Fruit fly (Drosophila melanogaster) whole organism, embryonic: ENCODE data around the gene Tg.

ENCODE experiments used
- Adf1 ChIP-seq: fragments of 200-800 bp; sonication (Bioruptor generic); IDR thresholded peaks from 2 replicates; pipeline ENCODE4 v1.3.6; 2022; ENCODE audit warnings: missing biosample characterization, missing genetic modification characterization
- C15 ChIP-seq: fragments of 200-800 bp; sonication (Bioruptor generic); IDR thresholded peaks from 3 replicates; pipeline ENCODE4 v1.3.6; 2022; ENCODE audit warnings: missing biosample characterization, missing genetic modification characterization
- CG11093 ChIP-seq: fragments of 200-800 bp; sonication (Bioruptor generic); IDR thresholded peaks from 3 replicates; pipeline ENCODE4 v1.3.6; 2022; ENCODE audit warnings: missing biosample characterization, missing genetic modification characterization
- CG11247 ChIP-seq: fragments of 200-800 bp; sonication (Bioruptor generic); IDR thresholded peaks from 2 replicates; pipeline ENCODE4 v1.3.6; 2022; ENCODE audit warnings: missing biosample characterization, missing genetic modification characterization
- CG15479 ChIP-seq: fragments of 200-800 bp; sonication (Bioruptor generic); optimal IDR thresholded peaks from 3 replicates; lab custom pipeline; 2019; ENCODE audit warnings: missing biosample characterization, mild to moderate bottlenecking, missing genetic modification characterization, moderate library complexity
- CG1647 ChIP-seq: fragments of 200-800 bp; sonication (Bioruptor generic); optimal IDR thresholded peaks from 3 replicates; lab custom pipeline; 2016; ENCODE audit warnings: missing biosample characterization, missing genetic modification characterization
- CG17186 ChIP-seq: fragments of 200-800 bp; sonication (Bioruptor generic); optimal IDR thresholded peaks from 3 replicates; lab custom pipeline; 2017; ENCODE audit warnings: missing biosample characterization, missing genetic modification reagents, missing genetic modification characterization
- CG1832 ChIP-seq: fragments of 200-800 bp; sonication (Bioruptor generic); optimal IDR thresholded peaks from 2 replicates; lab custom pipeline; 2017; ENCODE audit warnings: missing biosample characterization, mild to moderate bottlenecking, missing genetic modification characterization, inconsistent platforms
- CG30431 ChIP-seq: fragments of 200-800 bp; sonication (Bioruptor generic); optimal IDR thresholded peaks from 2 replicates; lab custom pipeline; 2017; ENCODE audit warnings: missing biosample characterization, missing genetic modification characterization
- CG31388 ChIP-seq: fragments of 200-800 bp; sonication (Bioruptor generic); optimal IDR thresholded peaks from 2 replicates; lab custom pipeline; 2016; ENCODE audit warnings: missing biosample characterization, missing genetic modification characterization
- CG32532 ChIP-seq: fragments of 200-800 bp; sonication (Bioruptor generic); IDR thresholded peaks from 2 replicates; pipeline ENCODE4 v1.3.6; 2022; ENCODE audit warnings: missing biosample characterization, missing genetic modification characterization
- CG34422 ChIP-seq: fragments of 200-800 bp; sonication (Bioruptor generic); IDR thresholded peaks from 3 replicates; pipeline ENCODE4 v1.3.6; 2022; ENCODE audit warnings: missing biosample characterization, missing genetic modification characterization
- CG6791 ChIP-seq: fragments of 200-800 bp; sonication (Bioruptor generic); IDR thresholded peaks from 3 replicates; pipeline ENCODE4 v1.3.6; 2022; ENCODE audit warnings: missing biosample characterization, missing genetic modification characterization; ENCODE audit not compliant: partially characterized antibody
- CG6813 ChIP-seq: fragments of 200-800 bp; sonication (Bioruptor generic); optimal IDR thresholded peaks from 2 replicates; lab custom pipeline; 2017; ENCODE audit warnings: missing biosample characterization, missing genetic modification characterization, mild to moderate bottlenecking, moderate library complexity, missing genetic modification reagents
- CG7963 ChIP-seq: fragments of 200-800 bp; sonication (Bioruptor generic); IDR thresholded peaks from 3 replicates; pipeline ENCODE4 v1.3.6; 2022; ENCODE audit warnings: missing biosample characterization, missing genetic modification characterization; ENCODE audit not compliant: partially characterized antibody
- CG7987 ChIP-seq: fragments of 200-800 bp; sonication (Bioruptor generic); optimal IDR thresholded peaks from 2 replicates; lab custom pipeline; 2018; ENCODE audit warnings: missing biosample characterization, mild to moderate bottlenecking, missing genetic modification characterization, moderate library complexity
- CG9727 ChIP-seq: fragments of 200-800 bp; sonication (Bioruptor generic); optimal IDR thresholded peaks from 3 replicates; lab custom pipeline; 2017; ENCODE audit warnings: missing biosample characterization, mild to moderate bottlenecking, missing genetic modification characterization
- Dad ChIP-seq: fragments of 200-800 bp; sonication (Bioruptor generic); optimal IDR thresholded peaks from 3 replicates; lab custom pipeline; 2016; ENCODE audit warnings: missing biosample characterization, missing genetic modification characterization
- Dbx ChIP-seq: fragments of 200-800 bp; sonication (Bioruptor generic); IDR thresholded peaks from 3 replicates; pipeline ENCODE4 v1.3.6; 2022; ENCODE audit warnings: missing biosample characterization, missing genetic modification characterization
- Deaf1 ChIP-seq: fragments of 200-800 bp; optimal IDR thresholded peaks from 3 replicates; lab custom pipeline; 2019; ENCODE audit warnings: missing biosample characterization, mild to moderate bottlenecking, missing genetic modification characterization, moderate library complexity
- Dfd ChIP-seq, 2 experiments: fragments of >200 bp; optimal IDR thresholded peaks; 2 replicates each; lab custom pipeline; 2017; ENCODE audit warnings: missing biosample characterization in 2 of 2, missing genetic modification characterization in 2 of 2
- Fer1 ChIP-seq: fragments of 200-800 bp; sonication (Bioruptor generic); optimal IDR thresholded peaks from 2 replicates; lab custom pipeline; 2017; ENCODE audit warnings: missing biosample characterization, mild to moderate bottlenecking, missing genetic modification characterization
- Fer2 ChIP-seq: fragments of 200-800 bp; sonication (Bioruptor generic); optimal IDR thresholded peaks from 2 replicates; lab custom pipeline; 2018; ENCODE audit warnings: missing biosample characterization, mild to moderate bottlenecking, missing genetic modification characterization, moderate library complexity
- H2.0 ChIP-seq: fragments of 200-800 bp; sonication (Bioruptor generic); IDR thresholded peaks from 2 replicates; pipeline ENCODE4 v1.3.6; 2022; ENCODE audit warnings: missing biosample characterization, missing genetic modification characterization
- Hr39 ChIP-seq: fragments of >200 bp; optimal IDR thresholded peaks from 2 replicates; lab custom pipeline; 2017
- Jarid2 ChIP-seq: fragments of 200-800 bp; sonication (Bioruptor generic); optimal IDR thresholded peaks from 3 replicates; lab custom pipeline; 2017; ENCODE audit warnings: mild to moderate bottlenecking, missing biosample characterization, missing genetic modification reagents, missing genetic modification characterization
- Kr ChIP-seq: fragments of 200-800 bp; sonication (Bioruptor generic); optimal IDR thresholded peaks from 2 replicates; lab custom pipeline; 2017; ENCODE audit warnings: missing biosample characterization, mild to moderate bottlenecking, missing genetic modification characterization
- Opbp ChIP-seq: fragments of 200-800 bp; sonication (Bioruptor generic); IDR thresholded peaks from 3 replicates; pipeline ENCODE4 v1.3.6; 2022; ENCODE audit warnings: missing biosample characterization, missing genetic modification characterization; ENCODE audit not compliant: partially characterized antibody
- abd-A ChIP-seq: fragments of 200-800 bp; sonication (Bioruptor generic); optimal IDR thresholded peaks from 3 replicates; lab custom pipeline; 2019; ENCODE audit warnings: missing biosample characterization, mild to moderate bottlenecking, missing genetic modification characterization, moderate library complexity
- ash1 ChIP-seq: fragments of 200-800 bp; sonication (Bioruptor generic); optimal IDR thresholded peaks from 2 replicates; lab custom pipeline; 2018; ENCODE audit warnings: missing biosample characterization, mild to moderate bottlenecking, missing genetic modification characterization
- bigmax ChIP-seq: fragments of 200-800 bp; sonication (Bioruptor generic); optimal IDR thresholded peaks from 2 replicates; lab custom pipeline; 2018; ENCODE audit warnings: missing biosample characterization, mild to moderate bottlenecking, missing genetic modification characterization
- chm ChIP-seq: fragments of 200-800 bp; sonication (Bioruptor generic); IDR thresholded peaks from 2 replicates; pipeline ENCODE4 v1.3.6; 2022; ENCODE audit warnings: missing biosample characterization, missing genetic modification characterization
- crol ChIP-seq: fragments of 200-800 bp; sonication (Bioruptor generic); IDR thresholded peaks from 2 replicates; pipeline ENCODE4 v1.3.6; 2022; ENCODE audit warnings: missing biosample characterization, missing genetic modification characterization
- cwo ChIP-seq: fragments of 200-800 bp; sonication (Bioruptor generic); optimal IDR thresholded peaks from 3 replicates; lab custom pipeline; 2017; ENCODE audit warnings: missing biosample characterization, missing genetic modification characterization, mild to moderate bottlenecking, moderate library complexity, missing genetic modification reagents
- ftz-f1 ChIP-seq: fragments of 200-800 bp; sonication (Bioruptor generic); optimal IDR thresholded peaks from 2 replicates; lab custom pipeline; 2016; ENCODE audit warnings: missing biosample characterization, missing genetic modification characterization
- grau ChIP-seq: fragments of 200-800 bp; optimal IDR thresholded peaks from 3 replicates; lab custom pipeline; 2019; ENCODE audit warnings: missing biosample characterization, mild to moderate bottlenecking, missing genetic modification characterization, moderate library complexity
- her ChIP-seq: fragments of 200-800 bp; sonication (Bioruptor generic); optimal IDR thresholded peaks from 2 replicates; lab custom pipeline; 2016; ENCODE audit warnings: missing biosample characterization, missing genetic modification characterization
- hkb ChIP-seq, 2 experiments: fragments of 200-800 bp in 1 of 2; fragments of >200 bp in 1 of 2; sonication (Bioruptor generic) in 1 of 2; IDR thresholded peaks in 1 of 2; optimal IDR thresholded peaks in 1 of 2; 2 replicates each; pipeline versions ENCODE4 v1.3.6 to Lab custom; 2017 to 2022; ENCODE audit warnings: missing biosample characterization in 1 of 2, missing genetic modification characterization in 1 of 2
- jumu ChIP-seq: fragments of 200-800 bp; sonication (Bioruptor generic); optimal IDR thresholded peaks from 3 replicates; lab custom pipeline; 2016; ENCODE audit warnings: missing biosample characterization, missing genetic modification characterization
- lab ChIP-seq: fragments of 200-800 bp; sonication (Bioruptor generic); optimal IDR thresholded peaks from 3 replicates; lab custom pipeline; 2017; ENCODE audit warnings: missing biosample characterization, missing genetic modification characterization, mild to moderate bottlenecking, moderate library complexity, missing genetic modification reagents
- lmd ChIP-seq: fragments of 200-800 bp; sonication (Bioruptor generic); IDR thresholded peaks from 2 replicates; pipeline ENCODE4 v1.3.6; 2022; ENCODE audit warnings: missing biosample characterization, missing genetic modification characterization
- nerfin-2 ChIP-seq: fragments of 200-800 bp; sonication (Bioruptor generic); IDR thresholded peaks from 2 replicates; pipeline ENCODE4 v1.3.6; 2022; ENCODE audit warnings: missing biosample characterization, missing genetic modification characterization; ENCODE audit not compliant: partially characterized antibody
- pan ChIP-seq, 4 experiments: fragments of >200 bp in 3 of 4; fragments of 200-800 bp in 1 of 4; sonication (Bioruptor generic) in 1 of 4; optimal IDR thresholded peaks in 3 of 4; IDR thresholded peaks in 1 of 4; 2 replicates each; pipeline versions ENCODE4 v1.3.6 to Lab custom; 2017 to 2022; ENCODE audit warnings: missing biosample characterization in 2 of 4, missing genetic modification characterization in 2 of 4, mixed read lengths in 1 of 4
- ranshi ChIP-seq: fragments of 200-800 bp; sonication (Bioruptor generic); IDR thresholded peaks from 2 replicates; pipeline ENCODE4 v1.3.6; 2022; ENCODE audit warnings: missing biosample characterization, missing genetic modification characterization
- salm ChIP-seq: fragments of 200-800 bp; sonication (Bioruptor generic); optimal IDR thresholded peaks from 2 replicates; lab custom pipeline; 2018; ENCODE audit warnings: missing biosample characterization, mild to moderate bottlenecking, missing genetic modification characterization
- sd ChIP-seq: fragments of 200-800 bp; sonication (Bioruptor generic); optimal IDR thresholded peaks from 3 replicates; lab custom pipeline; 2018; ENCODE audit warnings: missing biosample characterization, mild to moderate bottlenecking, missing genetic modification characterization, moderate library complexity
- so ChIP-seq: fragments of 200-800 bp; sonication (Bioruptor generic); IDR thresholded peaks from 3 replicates; pipeline ENCODE4 v1.3.6; 2022; ENCODE audit warnings: missing biosample characterization, missing genetic modification characterization
- sug ChIP-seq: fragments of 200-800 bp; optimal IDR thresholded peaks from 2 replicates; lab custom pipeline; 2019; ENCODE audit warnings: missing biosample characterization, mild to moderate bottlenecking, missing genetic modification characterization, moderate library complexity
- tgo ChIP-seq: fragments of 200-800 bp; sonication (Bioruptor generic); IDR thresholded peaks from 3 replicates; pipeline ENCODE4 v1.3.6; 2022; ENCODE audit warnings: missing biosample characterization, missing genetic modification characterization
- yki ChIP-seq: fragments of >200 bp; optimal IDR thresholded peaks from 3 replicates; lab custom pipeline; 2018

Tg gene

DNA sequence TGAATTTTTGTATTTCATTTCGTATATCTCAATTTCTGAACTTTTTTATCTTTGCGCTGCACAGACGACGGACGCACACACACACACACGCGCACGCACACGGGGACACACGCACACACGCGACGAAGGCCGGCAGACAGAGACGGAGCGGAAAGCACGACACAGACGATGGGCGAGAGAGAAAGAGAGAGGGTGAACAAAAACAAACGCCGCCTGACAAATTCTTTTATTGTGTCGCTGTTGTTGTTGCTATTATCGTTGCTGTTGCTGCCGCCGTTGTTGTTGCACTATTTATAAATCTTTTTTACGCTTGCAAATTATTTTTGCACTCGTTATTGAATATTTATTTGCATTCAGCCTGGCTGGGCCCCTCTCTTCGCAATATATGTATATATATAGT, 34.5 kb upstream of the Tg start (continued):
- TF ChIP-seq CG17186 (no peak), C15 (GFP tag; lab: Robert Waterston, UW) (no peak), CG11247 (GFP tag; lab: Robert Waterston, UW) (no peak), CG15479 (GFP tag; lab: Kevin White, UChicago) (no peak), CG32532 (GFP tag; lab: Robert Waterston, UW) (peak; percentile 7; the same call in 1 of the 2 replicates), crol (GFP tag; lab: Robert Waterston, UW) (peak; percentile 83), Deaf1 (tag; lab: Kevin White, UChicago) (peak; percentile 57), abd-A (tag; lab: Kevin White, UChicago) (peak; percentile 8), tgo (no peak), CG6813 (GFP tag; lab: Kevin White, UChicago) (no peak), yki (lab: Kevin White, UChicago) (no peak), ash1 (peak; percentile 5), CG1832 (GFP tag; lab: Kevin White, UChicago) (peak; percentile 84), ranshi (no peak), Fer1 (GFP tag; lab: Kevin White, UChicago) (no peak), ftz-f1 (GFP tag; lab: Kevin White, UChicago) (peak; percentile 82), CG31388 (no peak), CG34422 (GFP tag; lab: Robert Waterston, UW) (peak; percentile 71; the same call in 1 of the 3 replicates), Adf1 (GFP tag; lab: Robert Waterston, UW) (peak; percentile 64), Dfd (GFP tag; optimal IDR thresholded peaks at IDR 0.05; lab: Kevin White, UChicago) (peak; percentile 43 to 91), bigmax (no peak), Kr (GFP tag; lab: Kevin White, UChicago) (no peak), Fer2 (tag; lab: Kevin White, UChicago) (no peak), CG6791 (GFP tag; lab: Robert Waterston, UW) (0 out of 3 replicates have a peak, but pooled peaks have one; percentile 16), pan (optimal IDR thresholded peaks at IDR 0.05; lab: Kevin White, UChicago) (no peak), pan (GFP tag; optimal IDR thresholded peaks at IDR 0.05 in 1 of 2, IDR thresholded peaks at IDR 0.05 in 1 of 2) (peak; percentile 27 to 45), CG7987 (peak; percentile 25), CG1647 (no peak), chm (GFP tag; lab: Robert Waterston, UW) (peak; percentile 36; the same call in 1 of the 2 replicates), Dbx (GFP tag; lab: Robert Waterston, UW) (0 out of 3 replicates have a peak, but pooled peaks have one; percentile 30), Jarid2 (peak; percentile 2), cwo (GFP tag; lab: Kevin White, UChicago) (peak; percentile 73), Hr39 (lab: Kevin White, UChicago) (peak; percentile 96), CG7963 (GFP tag; lab: Robert Waterston, UW) (no peak), nerfin-2 (GFP tag; lab: Robert Waterston, UW) (no peak), CG30431 (no peak), Dad (GFP tag; lab: Kevin White, UChicago) (no peak), salm (tag; lab: Kevin White, UChicago) (no peak), sd (tag; lab: Kevin White, UChicago) (peak; percentile 74), Opbp (GFP tag; lab: Robert Waterston, UW) (0 out of 3 replicates have a peak, but pooled peaks have one; percentile 32), CG11093 (GFP tag; lab: Robert Waterston, UW) (no peak), so (GFP tag; lab: Robert Waterston, UW) (peak; percentile 42; the same call in 1 of the 3 replicates), lmd (GFP tag; lab: Robert Waterston, UW) (no peak), CG9727 (GFP tag; lab: Kevin White, UChicago) (no peak), her (GFP tag; lab: Kevin White, UChicago) (peak; percentile 5), hkb (optimal IDR thresholded peaks at IDR 0.05; lab: Kevin White, UChicago) (no peak), hkb (GFP tag; IDR thresholded peaks at IDR 0.05; lab: Robert Waterston, UW) (0 out of 2 replicates have a peak, but pooled peaks have one; percentile 11), grau (tag; lab: Kevin White, UChicago) (no peak), jumu (GFP tag; lab: Kevin White, UChicago) (no peak), lab (GFP tag; lab: Kevin White, UChicago) (no peak), sug (tag; lab: Kevin White, UChicago) (peak; percentile 8), H2.0 (GFP tag; lab: Robert Waterston, UW) (no peak)
